Worm (Caenorhabditis elegans) whole organism, mixed stage, embryonic: ENCODE data around the gene fbxa-63.

Source experiments
- M03D4.4 ChIP-seq: sonication (generic microtip); optimal IDR thresholded peaks from 2 replicates; lab custom pipeline; 2017; ENCODE audit warnings: mild to moderate bottlenecking, missing genetic modification characterization, missing compliant biosample characterization
- bed-3 ChIP-seq: fragments of 200-800 bp; sonication (Bioruptor generic); optimal IDR thresholded peaks from 3 replicates; lab custom pipeline; 2018; ENCODE audit warnings: mild to moderate bottlenecking, missing genetic modification characterization, moderate library complexity, missing compliant biosample characterization
- blmp-1 ChIP-seq: fragments of 150-350 bp; optimal IDR thresholded peaks from 2 replicates; lab custom pipeline; 2014; ENCODE audit warnings: missing biosample characterization, missing genetic modification characterization
- ceh-43 ChIP-seq: fragments of 200-800 bp; sonication (Bioruptor generic); optimal IDR thresholded peaks from 2 replicates; lab custom pipeline; 2018; ENCODE audit warnings: mild to moderate bottlenecking, missing genetic modification characterization, moderate library complexity, missing compliant biosample characterization
- ceh-83 ChIP-seq: fragments of 200-800 bp; sonication (Bioruptor generic); optimal IDR thresholded peaks from 2 replicates; lab custom pipeline; 2018; ENCODE audit warnings: mild to moderate bottlenecking, missing genetic modification characterization, missing compliant biosample characterization
- ces-1 ChIP-seq: fragments of 150-350 bp; optimal IDR thresholded peaks from 2 replicates; lab custom pipeline; 2014; ENCODE audit warnings: missing biosample characterization, missing genetic modification reagents, missing genetic modification characterization
- cnd-1 ChIP-seq: fragments of 200-800 bp; sonication (Bioruptor generic); optimal IDR thresholded peaks from 2 replicates; lab custom pipeline; 2018; ENCODE audit warnings: mild to moderate bottlenecking, missing genetic modification characterization, missing compliant biosample characterization
- drap-1 ChIP-seq: fragments of 200-800 bp; sonication (Bioruptor generic); optimal IDR thresholded peaks from 3 replicates; lab custom pipeline; 2018; ENCODE audit warnings: mild to moderate bottlenecking, missing genetic modification characterization, missing compliant biosample characterization
- elt-3 ChIP-seq: fragments of 150-350 bp; optimal IDR thresholded peaks from 2 replicates; lab custom pipeline; 2014; ENCODE audit warnings: missing biosample characterization, missing genetic modification characterization
- flh-1 ChIP-seq: fragments of 200-800 bp; sonication (Bioruptor generic); optimal IDR thresholded peaks from 2 replicates; lab custom pipeline; 2018; ENCODE audit warnings: mild to moderate bottlenecking, missing genetic modification characterization, moderate library complexity, missing compliant biosample characterization
- ham-2 ChIP-seq: fragments of 200-800 bp; sonication (Bioruptor generic); optimal IDR thresholded peaks from 2 replicates; lab custom pipeline; 2018; ENCODE audit warnings: mild to moderate bottlenecking, missing genetic modification characterization, missing compliant biosample characterization
- hlh-1 ChIP-seq: fragments of 150-350 bp; optimal IDR thresholded peaks from 2 replicates; lab custom pipeline; 2014; ENCODE audit warnings: missing biosample characterization, missing genetic modification reagents, missing genetic modification characterization
- lin-13 ChIP-seq: fragments of 150-350 bp; optimal IDR thresholded peaks from 2 replicates; lab custom pipeline; 2014; ENCODE audit warnings: missing biosample characterization, missing genetic modification characterization
- lin-32 ChIP-seq: fragments of 200-800 bp; sonication (Bioruptor generic); optimal IDR thresholded peaks from 2 replicates; lab custom pipeline; 2018; ENCODE audit warnings: mild to moderate bottlenecking, missing genetic modification characterization, missing compliant biosample characterization
- lsy-2 ChIP-seq: fragments of 150-350 bp; optimal IDR thresholded peaks from 2 replicates; lab custom pipeline; 2014; ENCODE audit warnings: missing biosample characterization, missing genetic modification characterization
- mab-5 ChIP-seq: fragments of 150-350 bp; optimal IDR thresholded peaks from 2 replicates; lab custom pipeline; 2014; ENCODE audit warnings: missing biosample characterization, missing genetic modification characterization
- mls-2 ChIP-seq: sonication (generic microtip); optimal IDR thresholded peaks from 2 replicates; lab custom pipeline; 2016; ENCODE audit warnings: mild to moderate bottlenecking, missing genetic modification characterization, moderate library complexity, missing compliant biosample characterization
- nhr-12 ChIP-seq: fragments of 150-350 bp; optimal IDR thresholded peaks from 2 replicates; lab custom pipeline; 2014; ENCODE audit warnings: missing biosample characterization, missing genetic modification characterization
- nhr-2 ChIP-seq: fragments of 150-350 bp; optimal IDR thresholded peaks from 2 replicates; lab custom pipeline; 2014; ENCODE audit warnings: missing biosample characterization, missing genetic modification characterization
- nhr-237 ChIP-seq: fragments of 150-350 bp; optimal IDR thresholded peaks from 2 replicates; lab custom pipeline; 2014; ENCODE audit warnings: missing biosample characterization, missing genetic modification characterization
- nhr-28 ChIP-seq: fragments of 150-350 bp; optimal IDR thresholded peaks from 2 replicates; lab custom pipeline; 2014; ENCODE audit warnings: missing biosample characterization, missing genetic modification characterization
- nhr-76 ChIP-seq: sonication (generic microtip); optimal IDR thresholded peaks from 2 replicates; lab custom pipeline; 2017; ENCODE audit warnings: missing biosample characterization, missing genetic modification characterization
- pha-4 ChIP-seq: fragments of 150-350 bp; optimal IDR thresholded peaks from 2 replicates; lab custom pipeline; 2018; ENCODE audit warnings: missing biosample characterization, missing genetic modification reagents, missing genetic modification characterization
- sem-2 ChIP-seq: fragments of 200-800 bp; sonication (Bioruptor generic); optimal IDR thresholded peaks from 2 replicates; lab custom pipeline; 2018; ENCODE audit warnings: mild to moderate bottlenecking, missing genetic modification characterization, missing compliant biosample characterization
- snpc-4 ChIP-seq: fragments of 150-350 bp; optimal IDR thresholded peaks from 2 replicates; lab custom pipeline; 2014; ENCODE audit warnings: missing biosample characterization, missing genetic modification characterization
- sptf-1 ChIP-seq: sonication (generic microtip); optimal IDR thresholded peaks from 2 replicates; lab custom pipeline; 2017; ENCODE audit warnings: mild to moderate bottlenecking, missing genetic modification characterization, moderate library complexity, missing compliant biosample characterization
- tbx-8 ChIP-seq: fragments of 200-800 bp; sonication (Bioruptor generic); optimal IDR thresholded peaks from 2 replicates; lab custom pipeline; 2018; ENCODE audit warnings: mild to moderate bottlenecking, missing genetic modification characterization, moderate library complexity, missing compliant biosample characterization
- unc-120 ChIP-seq: sonication (generic microtip); optimal IDR thresholded peaks from 2 replicates; lab custom pipeline; 2017; ENCODE audit warnings: missing genetic modification characterization, missing compliant biosample characterization; ENCODE audit not compliant: poor library complexity, severe bottlenecking
- unc-39 ChIP-seq: fragments of 150-350 bp; optimal IDR thresholded peaks from 2 replicates; lab custom pipeline; 2014; ENCODE audit warnings: missing biosample characterization, missing genetic modification characterization
- unc-62 ChIP-seq: fragments of 150-350 bp; optimal IDR thresholded peaks from 2 replicates; lab custom pipeline; 2014; ENCODE audit warnings: missing biosample characterization, missing genetic modification reagents, missing genetic modification characterization
- ztf-11 ChIP-seq: fragments of 150-350 bp; optimal IDR thresholded peaks from 2 replicates; lab custom pipeline; 2014; ENCODE audit warnings: missing biosample characterization, missing genetic modification characterization

The fbxa-63 gene

ce11 chrIII:1228593-1228992 lies 14.7 kb upstream of the fbxa-63 start:
- TF ChIP-seq sptf-1: no peak
- TF ChIP-seq nhr-12 (tag; lab: Kevin White, UChicago): no peak
- TF ChIP-seq blmp-1 (tag; lab: Kevin White, UChicago): no peak
- no peak for TF ChIP-seq mls-2 (tag; lab: Kevin White, UChicago)
- TF ChIP-seq mab-5 (tag; lab: Kevin White, UChicago): no peak
- TF ChIP-seq elt-3: no peak
- no peak for TF ChIP-seq ceh-83
- no peak for TF ChIP-seq nhr-2 (tag; lab: Kevin White, UChicago)
- no peak for TF ChIP-seq unc-39 (tag; lab: Kevin White, UChicago)
- TF ChIP-seq ceh-43 (GFP tag; lab: Kevin White, UChicago): no peak
- no peak for TF ChIP-seq bed-3 (GFP tag; lab: Kevin White, UChicago)
- TF ChIP-seq nhr-237 (tag; lab: Kevin White, UChicago): no peak
- TF ChIP-seq unc-62: no peak
- TF ChIP-seq snpc-4 (tag; lab: Kevin White, UChicago): no peak
- no peak for TF ChIP-seq nhr-76
- no peak for TF ChIP-seq ham-2 (GFP tag; lab: Kevin White, UChicago)

- TF ChIP-seq lin-13 (tag; lab: Kevin White, UChicago): no peak
- no peak for TF ChIP-seq sem-2
- no peak for TF ChIP-seq flh-1
- no peak for TF ChIP-seq ceh-43 (GFP tag; lab: Kevin White, UChicago)
- TF ChIP-seq nhr-237 (tag; lab: Kevin White, UChicago): no peak
- no peak for TF ChIP-seq mls-2 (tag; lab: Kevin White, UChicago)
- no peak for TF ChIP-seq pha-4
- TF ChIP-seq M03D4.4 (tag; lab: Kevin White, UChicago): no peak
- TF ChIP-seq snpc-4 (tag; lab: Kevin White, UChicago): no peak
- no peak for TF ChIP-seq nhr-12 (tag; lab: Kevin White, UChicago)
- TF ChIP-seq unc-120 (tag; lab: Kevin White, UChicago): no peak
- TF ChIP-seq ces-1 (GFP tag; lab: Kevin White, UChicago): no peak
- no peak for TF ChIP-seq nhr-2 (tag; lab: Kevin White, UChicago)
- no peak for TF ChIP-seq ztf-11 (tag; lab: Kevin White, UChicago)
- no peak for TF ChIP-seq bed-3 (GFP tag; lab: Kevin White, UChicago)
- no peak for TF ChIP-seq lsy-2
- TF ChIP-seq elt-3: no peak
These were observed 13.8 kb upstream of the fbxa-63 start for ce11 chrIII:1229510-1229909.

- TF ChIP-seq unc-62 (no peak), ces-1 (GFP tag; lab: Kevin White, UChicago) (peak; percentile 27), mls-2 (tag; lab: Kevin White, UChicago) (no peak), lin-13 (tag; lab: Kevin White, UChicago) (no peak), nhr-28 (tag; lab: Kevin White, UChicago) (no peak), drap-1 (GFP tag; lab: Kevin White, UChicago) (no peak)
These were observed 13.1 kb upstream of the fbxa-63 start, which contains the start of gene pes-4 for ce11 chrIII:1230174-1230573. TSS of gene pes-4 (minus strand) at chrIII:1230274.

ce11 chrIII:1230672-1231071 lies 12.6 kb upstream of the fbxa-63 start:
- no peak for TF ChIP-seq flh-1
- TF ChIP-seq ceh-43 (GFP tag; lab: Kevin White, UChicago): no peak
- TF ChIP-seq M03D4.4 (tag; lab: Kevin White, UChicago): no peak
- TF ChIP-seq unc-62: no peak
- TF ChIP-seq ceh-83: no peak
- no peak for TF ChIP-seq ztf-11 (tag; lab: Kevin White, UChicago)
- no peak for TF ChIP-seq hlh-1 (tag; lab: Kevin White, UChicago)
- TF ChIP-seq unc-120 (tag; lab: Kevin White, UChicago): no peak
- TF ChIP-seq lin-13 (tag; lab: Kevin White, UChicago): no peak
- no peak for TF ChIP-seq ham-2 (GFP tag; lab: Kevin White, UChicago)
- TF ChIP-seq nhr-28 (tag; lab: Kevin White, UChicago): no peak
- no peak for TF ChIP-seq elt-3
- no peak for TF ChIP-seq sem-2
- no peak for TF ChIP-seq drap-1 (GFP tag; lab: Kevin White, UChicago)
- no peak for TF ChIP-seq mab-5 (tag; lab: Kevin White, UChicago)
- no peak for TF ChIP-seq ces-1 (GFP tag; lab: Kevin White, UChicago)
- TF ChIP-seq nhr-2 (tag; lab: Kevin White, UChicago): no peak
- no peak for TF ChIP-seq mls-2 (tag; lab: Kevin White, UChicago)
- no peak for TF ChIP-seq lin-32 (GFP tag; lab: Kevin White, UChicago)

- TF ChIP-seq tbx-8 (GFP tag; lab: Kevin White, UChicago) (no peak), cnd-1 (tag; lab: Kevin White, UChicago) (no peak), hlh-1 (tag; lab: Kevin White, UChicago) (no peak), snpc-4 (tag; lab: Kevin White, UChicago) (no peak), lin-32 (GFP tag; lab: Kevin White, UChicago) (no peak), bed-3 (GFP tag; lab: Kevin White, UChicago) (no peak)
These were observed 12.1 kb upstream of the fbxa-63 start for ce11 chrIII:1231186-1231585.
